Fruit fly (Drosophila melanogaster) Kc167 (cell line): ENCODE data around the gene CG3345.

Experiments used
- Myc ChIP-seq: fragments of >200 bp; optimal IDR thresholded peaks from 2 replicates; lab custom pipeline; 2017; ENCODE audit warnings: missing external identifiers
- Sin3A ChIP-seq: fragments of >200 bp; optimal IDR thresholded peaks from 2 replicates; lab custom pipeline; 2018; ENCODE audit warnings: missing external identifiers
- psq ChIP-seq: fragments of >200 bp; optimal IDR thresholded peaks from 2 replicates; lab custom pipeline; 2017; ENCODE audit warnings: missing external identifiers

dm6 chr2L:306188-306927 lies 37.5 kb downstream of the CG3345 start:
- TF ChIP-seq psq (lab: Kevin White, UChicago) (no peak), Myc (lab: Kevin White, UChicago) (no peak), Sin3A (lab: Kevin White, UChicago) (no peak)
